Worm (Caenorhabditis elegans): Measurements from ENCODE around the gene F44E5.17.

The F44E5.17 gene

DNA sequence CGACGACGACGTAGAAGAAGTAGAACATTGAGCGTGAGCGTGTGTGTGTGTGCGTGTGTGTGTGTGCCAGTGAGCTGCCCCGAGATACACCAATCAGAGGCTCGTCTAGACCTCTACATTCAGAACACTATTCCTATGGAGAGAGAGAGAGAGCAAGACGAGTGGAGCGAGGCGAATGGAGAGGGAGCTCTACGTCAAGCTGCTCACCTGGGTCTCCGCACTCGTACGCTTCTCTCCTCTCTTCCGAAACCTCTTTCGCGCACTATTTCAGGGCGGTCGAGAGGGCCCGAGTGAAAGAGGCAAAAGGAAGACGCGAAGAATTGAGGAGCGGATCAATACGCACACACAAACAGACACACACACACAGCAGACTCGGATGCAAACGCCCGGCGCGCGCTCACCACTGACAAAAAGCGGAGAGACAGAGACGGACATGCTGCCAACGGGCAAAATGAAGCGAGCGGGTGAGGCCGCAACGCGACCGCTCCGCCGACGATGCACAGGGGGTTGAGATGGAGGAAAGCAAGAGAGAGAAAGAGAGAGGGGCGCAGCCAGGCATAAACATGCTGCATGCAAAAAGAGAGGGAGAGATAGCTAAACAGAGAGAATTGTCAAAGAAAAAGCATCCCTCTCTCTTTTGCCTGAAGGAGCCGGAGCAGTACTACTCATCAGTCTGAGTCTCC lies 1.2 kb upstream of the F44E5.17 start (continued):
- peak; percentile 69 for TF ChIP-seq skn-1 (tag; optimal IDR thresholded peaks at IDR 0.05)
- TF ChIP-seq nhr-12 (tag; optimal IDR thresholded peaks at IDR 0.05) = no peak
- peak; percentile 37 for TF ChIP-seq aly-2 (tag; optimal IDR thresholded peaks at IDR 0.05)
- peak; percentile 49 to 64 for TF ChIP-seq egl-27 (tag; optimal IDR thresholded peaks at IDR 0.05)
- peak; percentile 6 for TF ChIP-seq mef-2 (tag; optimal IDR thresholded peaks at IDR 0.05)
- peak; percentile 38 for TF ChIP-seq blmp-1 (tag; optimal IDR thresholded peaks at IDR 0.05)
- no peak for TF ChIP-seq C04F5.9 (tag; optimal IDR thresholded peaks at IDR 0.05)
- TF ChIP-seq elt-2 (tag; optimal IDR thresholded peaks at IDR 0.05) = peak; percentile 53
- no peak for TF ChIP-seq vab-15 (tag; optimal IDR thresholded peaks at IDR 0.05)
- TF ChIP-seq sup-37 (GFP tag; optimal IDR thresholded peaks at IDR 0.05) = no peak
- peak; percentile 25 for TF ChIP-seq F16B12.6 (tag; optimal IDR thresholded peaks at IDR 0.05)
- TF ChIP-seq tbx-2 (tag; optimal IDR thresholded peaks at IDR 0.05) = peak; percentile 86
- peak; percentile 29 for TF ChIP-seq nhr-76 (tag; optimal IDR thresholded peaks at IDR 0.05)
- peak; percentile 51 for TF ChIP-seq unc-130 (tag; optimal IDR thresholded peaks at IDR 0.05)
- TF ChIP-seq fkh-8 (tag; optimal IDR thresholded peaks at IDR 0.05) = peak; percentile 91
- TF ChIP-seq lin-15B (tag; optimal IDR thresholded peaks at IDR 0.05) = peak; percentile 38
- TF ChIP-seq fkh-10 (GFP tag; optimal IDR thresholded peaks at IDR 0.05) = peak; percentile 55
- no peak for TF ChIP-seq unc-30 (tag; optimal IDR thresholded peaks at IDR 0.05)
- TF ChIP-seq nhr-237 (tag; optimal IDR thresholded peaks at IDR 0.05) = no peak
- TF ChIP-seq lin-35 (GFP tag; optimal IDR thresholded peaks at IDR 0.05) = peak; percentile 54 to 59
- peak; percentile 30 for TF ChIP-seq sox-4 (tag; optimal IDR thresholded peaks at IDR 0.05)
- peak; percentile 56 for TF ChIP-seq nhr-90 (tag; optimal IDR thresholded peaks at IDR 0.05; ENCODE audit: poor library complexity)
- TF ChIP-seq ets-5 (GFP tag; IDR thresholded peaks at IDR 0.05) = no peak
- peak; percentile 78 for TF ChIP-seq egl-13 (tag; optimal IDR thresholded peaks at IDR 0.05)
- no peak for TF ChIP-seq zag-1 (tag; optimal IDR thresholded peaks at IDR 0.05)
- TF ChIP-seq snu-23 (GFP tag; optimal IDR thresholded peaks at IDR 0.05) = peak; percentile 90
- TF ChIP-seq nhr-11 (tag; optimal IDR thresholded peaks at IDR 0.05) = no peak
- no peak for TF ChIP-seq unc-98 (GFP tag; IDR thresholded peaks at IDR 0.05)
- no peak for TF ChIP-seq Y116A8C.19 (tag; optimal IDR thresholded peaks at IDR 0.05; ENCODE audit: borderline replicate concordance)
- TF ChIP-seq lir-3 (tag; optimal IDR thresholded peaks at IDR 0.05; ENCODE audit: poor library complexity) = peak; percentile 52
- peak; percentile 94 for TF ChIP-seq swsn-7 (tag; optimal IDR thresholded peaks at IDR 0.05)
- TF ChIP-seq efl-1 (optimal IDR thresholded peaks at IDR 0.05) = peak; percentile 64 to 80
- TF ChIP-seq efl-1 (GFP tag; optimal IDR thresholded peaks at IDR 0.05 in 1 of 2) = peak; percentile 8 to 94
- peak; percentile 67; the same call in 1 of the 2 replicates for TF ChIP-seq nhr-19 (GFP tag; conservative IDR thresholded peaks at IDR 0.05)
- TF ChIP-seq elt-3 (tag; optimal IDR thresholded peaks at IDR 0.05) = peak in 1 of 6 experiments; percentile 13
- peak; percentile 8 for TF ChIP-seq lin-39 (tag; optimal IDR thresholded peaks at IDR 0.05)
- TF ChIP-seq mab-9 (GFP tag; IDR thresholded peaks at IDR 0.05) = peak; percentile 47; the same call in 1 of the 2 replicates
- TF ChIP-seq unc-62 (GFP tag; optimal IDR thresholded peaks at IDR 0.05) = no peak
- no peak for TF ChIP-seq tlp-1 (tag; optimal IDR thresholded peaks at IDR 0.05)
- TF ChIP-seq nhr-77 (tag; optimal IDR thresholded peaks at IDR 0.05) = peak; percentile 89
- no peak for TF ChIP-seq ceh-63 (GFP tag; optimal IDR thresholded peaks at IDR 0.05)
- TF ChIP-seq pax-3 (tag; optimal IDR thresholded peaks at IDR 0.05) = peak; percentile 59
- no peak for TF ChIP-seq grh-1 (GFP tag; IDR thresholded peaks at IDR 0.05)
- peak; percentile 19 for TF ChIP-seq fkh-4 (tag; optimal IDR thresholded peaks at IDR 0.05; ENCODE audit: borderline replicate concordance)
- peak; percentile 75 for TF ChIP-seq C16A3.4 (tag; optimal IDR thresholded peaks at IDR 0.05)
- peak; percentile 53 for TF ChIP-seq snpc-4 (tag; optimal IDR thresholded peaks at IDR 0.05)
- TF ChIP-seq pag-3 (tag; optimal IDR thresholded peaks at IDR 0.05; ENCODE audit: borderline replicate concordance, insufficient read depth) = no peak
- peak; percentile 45 for TF ChIP-seq rnt-1 (tag; optimal IDR thresholded peaks at IDR 0.05)
- TF ChIP-seq unc-86 (tag; optimal IDR thresholded peaks at IDR 0.05) = peak; percentile 93

Data from whole organism, L1 larva.